Fruit fly (Drosophila melanogaster) ovary, adult (tissue): ENCODE data around the gene CG14331.
A peak's percentile ranks its signal among the peaks of the same experiment; 100 is the strongest.

Source experiments
- CG17801 ChIP-seq: fragments of 200-800 bp; optimal IDR thresholded peaks from 2 replicates; lab custom pipeline; 2019; ENCODE audit warnings: missing biosample characterization, mild to moderate bottlenecking, missing genetic modification characterization, moderate library complexity; ENCODE audit not compliant: partially characterized antibody

Gene CG14331

DNA sequence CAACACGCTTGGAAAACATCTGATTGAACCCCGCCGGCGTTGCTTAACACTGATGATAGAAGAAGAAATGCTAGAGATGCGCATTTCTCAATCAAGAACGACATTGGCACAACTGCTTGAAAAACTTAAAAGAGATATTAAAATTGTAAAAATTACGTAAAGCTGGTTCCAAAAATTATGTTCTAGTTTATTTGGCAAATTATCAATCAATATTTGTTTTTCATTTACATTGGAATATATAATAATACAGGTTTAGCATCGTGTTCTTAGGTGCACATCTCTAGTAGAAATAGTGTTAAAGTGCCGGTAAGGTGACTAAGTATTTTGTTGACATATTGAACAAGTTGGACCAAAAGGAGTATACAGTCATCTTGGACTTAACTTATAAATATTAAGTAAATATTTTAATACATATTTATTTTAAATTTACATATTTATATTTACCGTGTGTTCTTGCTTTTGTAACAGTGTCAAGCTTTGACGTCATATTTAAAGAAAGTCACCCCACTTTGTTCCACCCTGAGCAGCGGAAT, 49.1 kb downstream of the CG14331 start, which contains the start of the genes Brf and sds22:
TSS of gene Brf (minus strand) at position 25 of the 533 bp plus-strand sequence.
TSS of gene sds22 (plus strand) at position 282 of the 533 bp plus-strand sequence.
- peak; percentile 96 for TF ChIP-seq CG17801 (GFP tag; lab: Kevin White, UChicago)
